Fruit fly (Drosophila melanogaster) whole organism, wandering third instar larva: ENCODE measurements around the gene Gdap1.

ENCODE experiments used
- Abd-B ChIP-seq: fragments of >200 bp; optimal IDR thresholded peaks from 2 replicates; lab custom pipeline; 2017; ENCODE audit warnings: missing biosample characterization, missing genetic modification characterization
- CG32264 ChIP-seq: fragments of 200-800 bp; sonication (Bioruptor generic); optimal IDR thresholded peaks from 2 replicates; lab custom pipeline; 2016; ENCODE audit warnings: missing biosample characterization, missing genetic modification characterization
- CG9705 ChIP-seq: fragments of 200-800 bp; sonication (Bioruptor generic); optimal IDR thresholded peaks from 2 replicates; lab custom pipeline; 2018; ENCODE audit warnings: missing biosample characterization, mild to moderate bottlenecking, missing genetic modification characterization
- CrebA ChIP-seq: fragments of 200-800 bp; sonication (Bioruptor generic); optimal IDR thresholded peaks from 2 replicates; lab custom pipeline; 2016; ENCODE audit warnings: missing biosample characterization, mild to moderate bottlenecking, missing genetic modification characterization, borderline replicate concordance
- Dfd ChIP-seq: fragments of >200 bp; optimal IDR thresholded peaks from 2 replicates; lab custom pipeline; 2017; ENCODE audit warnings: missing biosample characterization, missing genetic modification characterization
- Dif ChIP-seq: fragments of 200-275, 200-300 bp; sonication (Bioruptor generic); optimal IDR thresholded peaks from 2 replicates; lab custom pipeline; 2018; ENCODE audit warnings: missing biosample characterization, missing genetic modification characterization; ENCODE audit not compliant: partially characterized antibody
- GATAd ChIP-seq: sonication (Bioruptor generic); optimal IDR thresholded peaks from 2 replicates; lab custom pipeline; 2016; ENCODE audit warnings: missing biosample characterization, missing genetic modification characterization
- HLH106 ChIP-seq: fragments of 200-800 bp; optimal IDR thresholded peaks from 3 replicates; lab custom pipeline; 2019; ENCODE audit warnings: missing biosample characterization, mild to moderate bottlenecking, missing genetic modification characterization, moderate library complexity
- Hnf4 ChIP-seq: fragments of 200-800 bp; sonication (Bioruptor generic); optimal IDR thresholded peaks from 2 replicates; lab custom pipeline; 2016; ENCODE audit warnings: missing biosample characterization, mild to moderate bottlenecking, missing genetic modification characterization
- Hr78 ChIP-seq: fragments of >200 bp; optimal IDR thresholded peaks from 2 replicates; lab custom pipeline; 2017; ENCODE audit warnings: missing biosample characterization, missing genetic modification characterization
- Hr83 ChIP-seq: fragments of 200-300 bp; sonication (Bioruptor generic); optimal IDR thresholded peaks from 2 replicates; lab custom pipeline; 2016; ENCODE audit warnings: missing biosample characterization, mild to moderate bottlenecking, missing genetic modification characterization, moderate library complexity; ENCODE audit not compliant: poor library complexity, severe bottlenecking
- Jra ChIP-seq: sonication (Bioruptor generic); optimal IDR thresholded peaks from 2 replicates; lab custom pipeline; 2016; ENCODE audit warnings: missing biosample characterization, missing genetic modification characterization
- Mio ChIP-seq: sonication (Bioruptor generic); optimal IDR thresholded peaks from 2 replicates; lab custom pipeline; 2016; ENCODE audit warnings: missing biosample characterization, missing genetic modification characterization
- Myc ChIP-seq: fragments of >200 bp; optimal IDR thresholded peaks from 2 replicates; lab custom pipeline; 2017
- N ChIP-seq: fragments of >200 bp; optimal IDR thresholded peaks from 2 replicates; lab custom pipeline; 2018; ENCODE audit warnings: missing biosample characterization, missing external identifiers, missing genetic modification characterization
- OdsH ChIP-seq: fragments of 200-800 bp; sonication (Bioruptor generic); optimal IDR thresholded peaks from 2 replicates; lab custom pipeline; 2016; ENCODE audit warnings: missing biosample characterization, mild to moderate bottlenecking, missing genetic modification characterization
- Rel ChIP-seq, 2 experiments: fragments of 200-800 bp; sonication (Bioruptor generic) in 1 of 2; optimal IDR thresholded peaks; 2 replicates in 1 of 2; 3 replicates in 1 of 2; lab custom pipeline; 2016 to 2019; ENCODE audit warnings: mild to moderate bottlenecking in 2 of 2, missing biosample characterization in 2 of 2, missing genetic modification characterization in 2 of 2, moderate library complexity in 1 of 2
- Sp1 ChIP-seq: fragments of 200-800 bp; sonication (Bioruptor generic); optimal IDR thresholded peaks from 3 replicates; lab custom pipeline; 2019; ENCODE audit warnings: missing biosample characterization, mild to moderate bottlenecking, missing genetic modification characterization, moderate library complexity
- Vsx2 ChIP-seq: fragments of 200-300, 225-300 bp; sonication (Bioruptor generic); optimal IDR thresholded peaks from 2 replicates; lab custom pipeline; 2018; ENCODE audit warnings: missing biosample characterization, missing genetic modification characterization; ENCODE audit not compliant: partially characterized antibody
- br ChIP-seq: fragments of 200-800 bp; sonication (Bioruptor generic); optimal IDR thresholded peaks from 2 replicates; lab custom pipeline; 2016; ENCODE audit warnings: missing biosample characterization, missing genetic modification characterization
- brk ChIP-seq: fragments of 200-800 bp; sonication (Bioruptor generic); optimal IDR thresholded peaks from 2 replicates; lab custom pipeline; 2016; ENCODE audit warnings: missing biosample characterization, mild to moderate bottlenecking, missing genetic modification characterization
- dl ChIP-seq, 2 experiments: fragments of 175-275, 200-275 bp in 1 of 2; fragments of 200-275 bp in 1 of 2; sonication (Bioruptor generic); optimal IDR thresholded peaks; lab custom pipeline; 2018; ENCODE audit warnings: mild to moderate bottlenecking in 2 of 2, missing biosample characterization in 2 of 2, missing genetic modification characterization in 2 of 2, moderate library complexity in 2 of 2; ENCODE audit not compliant: partially characterized antibody in 2 of 2, insufficient read depth in 1 of 2
- dmrt93B ChIP-seq: fragments of 200-800 bp; sonication (Bioruptor generic); optimal IDR thresholded peaks from 2 replicates; lab custom pipeline; 2018; ENCODE audit warnings: missing biosample characterization, mild to moderate bottlenecking, missing genetic modification characterization
- dsf ChIP-seq: sonication (Bioruptor generic); optimal IDR thresholded peaks from 2 replicates; lab custom pipeline; 2016; ENCODE audit warnings: missing biosample characterization, missing genetic modification characterization, borderline replicate concordance
- ey ChIP-seq: fragments of 200-800 bp; sonication (Bioruptor generic); optimal IDR thresholded peaks from 2 replicates; lab custom pipeline; 2016; ENCODE audit warnings: missing biosample characterization, missing genetic modification characterization
- foxo ChIP-seq, 2 experiments: fragments of 200-800 bp; sonication (Bioruptor generic); optimal IDR thresholded peaks; 2 replicates in 1 of 2; 3 replicates in 1 of 2; lab custom pipeline; 2016 to 2017; ENCODE audit warnings: missing biosample characterization in 2 of 2, missing genetic modification characterization in 2 of 2
- fru ChIP-seq: fragments of 200-800 bp; sonication (Bioruptor generic); optimal IDR thresholded peaks from 3 replicates; lab custom pipeline; 2016; ENCODE audit warnings: missing biosample characterization, mild to moderate bottlenecking, missing genetic modification characterization
- h ChIP-seq: fragments of 200-800 bp; sonication (Bioruptor generic); optimal IDR thresholded peaks from 3 replicates; lab custom pipeline; 2016; ENCODE audit warnings: missing biosample characterization, mild to moderate bottlenecking, missing genetic modification characterization
- jim ChIP-seq: fragments of 175-275, 200-325 bp; sonication (Bioruptor generic); optimal IDR thresholded peaks from 2 replicates; lab custom pipeline; 2016; ENCODE audit warnings: missing biosample characterization, mild to moderate bottlenecking, missing genetic modification characterization
- lola ChIP-seq: fragments of >200 bp; optimal IDR thresholded peaks from 2 replicates; lab custom pipeline; 2017; ENCODE audit warnings: missing biosample characterization, missing genetic modification characterization
- pan ChIP-seq: fragments of >200 bp; optimal IDR thresholded peaks from 2 replicates; lab custom pipeline; 2017
- psq ChIP-seq: fragments of 200-800 bp; sonication (Bioruptor generic); optimal IDR thresholded peaks from 3 replicates; lab custom pipeline; 2017; ENCODE audit warnings: missing biosample characterization, mild to moderate bottlenecking, missing genetic modification characterization, moderate library complexity
- rgr ChIP-seq: fragments of 200-800 bp; sonication (Bioruptor generic); optimal IDR thresholded peaks from 3 replicates; lab custom pipeline; 2016; ENCODE audit warnings: missing biosample characterization, mild to moderate bottlenecking, missing genetic modification characterization
- sage ChIP-seq: fragments of 200-800 bp; sonication (Bioruptor generic); optimal IDR thresholded peaks from 2 replicates; lab custom pipeline; 2016; ENCODE audit warnings: missing biosample characterization, mild to moderate bottlenecking, missing genetic modification characterization
- sv ChIP-seq: fragments of 200-800 bp; sonication (Bioruptor generic); optimal IDR thresholded peaks from 3 replicates; lab custom pipeline; 2016; ENCODE audit warnings: missing biosample characterization, missing genetic modification characterization
- tai ChIP-seq: sonication (Bioruptor generic); optimal IDR thresholded peaks from 2 replicates; lab custom pipeline; 2016; ENCODE audit warnings: missing biosample characterization, missing genetic modification characterization
- usp ChIP-seq: fragments of >200 bp; optimal IDR thresholded peaks from 2 replicates; lab custom pipeline; 2017; ENCODE audit warnings: missing biosample characterization, missing genetic modification characterization
- woc ChIP-seq: sonication (Bioruptor generic); optimal IDR thresholded peaks from 2 replicates; lab custom pipeline; 2016; ENCODE audit warnings: missing biosample characterization, mild to moderate bottlenecking, missing genetic modification characterization

The Gdap1 gene

DNA sequence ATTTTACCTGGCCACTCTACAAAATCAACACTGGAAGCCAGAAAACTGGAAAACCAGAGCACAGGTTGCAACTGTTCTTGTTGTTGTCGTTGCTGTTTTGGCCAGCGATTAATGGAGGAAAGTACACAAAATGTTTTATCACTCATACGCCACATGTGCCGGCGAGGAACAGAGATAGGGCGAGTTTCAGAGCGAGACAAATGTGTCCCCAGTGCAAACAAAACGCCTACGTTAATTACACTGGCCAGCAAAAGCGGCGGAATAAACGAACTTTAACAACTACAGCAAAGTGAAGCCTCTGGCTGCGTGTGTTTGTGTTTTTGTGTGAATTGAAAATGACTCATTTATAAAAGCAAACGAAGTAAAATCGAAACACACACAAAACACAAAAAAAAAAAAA is 38.4 kb downstream of the Gdap1 start:
- TF ChIP-seq psq (GFP tag; lab: Kevin White, UChicago) (peak; percentile 32), h (peak; percentile 34), rgr (no peak), OdsH (peak; percentile 16), ey (GFP tag; lab: Kevin White, UChicago) (no peak), Dfd (no peak), Rel (GFP tag; optimal IDR thresholded peaks at IDR 0.05; lab: Kevin White, UChicago) (no peak), Rel (tag; optimal IDR thresholded peaks at IDR 0.05; lab: Kevin White, UChicago) (peak; percentile 91), Mio (GFP tag; lab: Kevin White, UChicago) (no peak)

DNA sequence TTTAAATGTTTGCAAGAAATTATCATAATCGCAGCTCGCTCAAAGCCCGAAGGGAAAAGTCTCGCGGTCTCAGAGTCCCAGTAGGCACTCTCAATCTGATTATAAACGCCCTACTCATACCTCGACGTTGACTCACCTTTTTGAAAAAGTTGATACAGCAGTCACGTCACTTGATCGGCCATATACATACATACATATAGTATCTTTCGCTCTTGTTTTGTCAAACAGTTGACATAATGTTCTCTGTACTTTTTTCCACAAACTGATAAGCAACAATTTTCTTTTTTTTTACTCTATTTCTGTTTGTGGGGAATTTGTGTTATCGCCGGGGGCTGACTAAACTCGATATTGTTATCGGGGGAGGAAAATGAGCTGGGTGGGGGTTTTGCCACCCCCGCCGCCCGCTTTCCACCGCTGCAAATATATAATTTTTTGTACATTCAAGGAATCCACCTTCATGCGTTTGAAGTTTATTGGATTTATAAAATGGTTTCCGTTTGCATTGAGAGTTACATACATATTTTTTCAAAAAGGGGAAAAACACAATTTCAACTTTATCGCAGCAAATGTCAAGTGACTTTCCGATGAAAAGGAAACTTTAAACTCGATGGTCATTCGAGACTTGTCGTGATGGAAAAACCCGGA is 39.3 kb downstream of the Gdap1 start:
- TF ChIP-seq N (GFP tag; lab: Kevin White, UChicago), result no peak
- no peak for TF ChIP-seq Hnf4
- no peak for TF ChIP-seq Dfd
- TF ChIP-seq pan, result no peak
- peak; percentile 6 for TF ChIP-seq CrebA (GFP tag; lab: Kevin White, UChicago)
- TF ChIP-seq brk (GFP tag; lab: Kevin White, UChicago), result peak; percentile 11
- TF ChIP-seq ey (GFP tag; lab: Kevin White, UChicago), result no peak
- no peak for TF ChIP-seq GATAd
- no peak for TF ChIP-seq usp (GFP tag; lab: Kevin White, UChicago)
- TF ChIP-seq foxo (GFP tag; optimal IDR thresholded peaks at IDR 0.05; lab: Kevin White, UChicago), result no peak
- TF ChIP-seq Hr78, result no peak
- no peak for TF ChIP-seq Abd-B (GFP tag; lab: Kevin White, UChicago)
- TF ChIP-seq Rel (GFP tag; optimal IDR thresholded peaks at IDR 0.05; lab: Kevin White, UChicago), result no peak
- TF ChIP-seq Rel (tag; optimal IDR thresholded peaks at IDR 0.05; lab: Kevin White, UChicago), result peak; percentile 99
- no peak for TF ChIP-seq Hr83
- no peak for TF ChIP-seq dl (GFP tag; optimal IDR thresholded peaks at IDR 0.05; lab: Kevin White, UChicago; ENCODE audit: insufficient read depth in 1 of 2, partially characterized antibody in 2 of 2)
- TF ChIP-seq OdsH, result no peak
- no peak for TF ChIP-seq Sp1
- peak; percentile 45 for TF ChIP-seq Jra (GFP tag; lab: Kevin White, UChicago)

DNA sequence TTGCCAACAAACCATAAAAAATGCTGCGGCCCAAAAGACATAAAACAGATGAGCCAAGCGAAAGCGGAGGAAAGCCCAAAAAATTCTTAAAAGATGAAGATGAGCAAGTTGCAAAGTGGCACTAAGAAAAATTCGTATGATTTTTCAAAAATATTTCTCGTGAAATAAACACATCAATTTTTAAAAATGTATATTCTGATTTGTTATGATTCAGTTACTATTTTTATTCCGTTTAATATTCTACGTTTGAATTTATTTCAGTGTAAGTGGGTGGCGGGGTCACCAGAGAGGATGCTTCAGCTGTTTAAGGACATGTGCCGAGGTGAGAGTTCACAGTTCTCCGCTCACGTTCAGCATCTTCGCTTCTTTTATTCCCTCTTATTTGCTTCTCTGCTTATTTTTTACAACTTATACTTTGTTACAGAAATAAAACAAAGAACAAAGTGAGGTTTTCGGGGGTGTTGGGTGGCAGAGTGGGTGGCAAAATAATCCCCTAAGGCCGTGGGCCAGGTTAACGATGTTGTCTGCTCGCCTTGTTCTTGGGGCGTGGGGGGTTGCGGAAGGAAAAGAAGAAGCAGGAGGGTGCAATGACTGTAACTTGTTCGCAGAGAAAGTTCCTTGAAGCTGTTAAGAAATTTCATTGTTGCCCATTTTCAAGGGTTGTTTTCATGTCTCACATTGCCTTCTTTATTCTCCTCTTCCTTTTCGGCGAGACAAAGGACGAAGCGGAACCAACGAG is 40.7 kb downstream of the Gdap1 start:
- TF ChIP-seq br (peak; percentile 7), Dfd (no peak), rgr (peak; percentile 16), tai (GFP tag; lab: Kevin White, UChicago) (no peak), Myc (no peak), brk (GFP tag; lab: Kevin White, UChicago) (no peak), GATAd (no peak), sv (GFP tag; lab: Kevin White, UChicago) (no peak), pan (no peak), h (peak; percentile 23), Dif (GFP tag; lab: Kevin White, UChicago) (no peak), HLH106 (tag; lab: Kevin White, UChicago) (peak; percentile 16), dl (GFP tag; optimal IDR thresholded peaks at IDR 0.05; lab: Kevin White, UChicago; ENCODE audit: insufficient read depth in 1 of 2, partially characterized antibody in 2 of 2) (no peak), sage (GFP tag; lab: Kevin White, UChicago) (no peak), Rel (GFP tag; optimal IDR thresholded peaks at IDR 0.05; lab: Kevin White, UChicago) (no peak), Rel (tag; optimal IDR thresholded peaks at IDR 0.05; lab: Kevin White, UChicago) (no peak), lola (GFP tag; lab: Kevin White, UChicago) (no peak), Vsx2 (GFP tag; lab: Kevin White, UChicago) (no peak), ey (GFP tag; lab: Kevin White, UChicago) (peak; percentile 32), jim (GFP tag; lab: Kevin White, UChicago) (no peak), Abd-B (GFP tag; lab: Kevin White, UChicago) (no peak), fru (GFP tag; lab: Kevin White, UChicago) (peak; percentile 40), Sp1 (no peak), foxo (GFP tag; optimal IDR thresholded peaks at IDR 0.05; lab: Kevin White, UChicago) (peak in 1 of 2 experiments; percentile 39), OdsH (peak; percentile 27), dmrt93B (GFP tag; lab: Kevin White, UChicago) (no peak), Hr78 (no peak), Hnf4 (peak; percentile 7), CG32264 (GFP tag; lab: Kevin White, UChicago) (no peak), woc (GFP tag; lab: Kevin White, UChicago) (no peak), usp (GFP tag; lab: Kevin White, UChicago) (no peak), CG9705 (GFP tag; lab: Kevin White, UChicago) (no peak), dsf (GFP tag; lab: Kevin White, UChicago) (no peak), Hr83 (no peak), Jra (GFP tag; lab: Kevin White, UChicago) (no peak), psq (GFP tag; lab: Kevin White, UChicago) (no peak), N (GFP tag; lab: Kevin White, UChicago) (no peak), Mio (GFP tag; lab: Kevin White, UChicago) (no peak), CrebA (GFP tag; lab: Kevin White, UChicago) (no peak)
- TF ChIP-seq, all 38 proteins: peak for 9
